Worm (Caenorhabditis elegans) whole organism, young adult: ENCODE results near the gene mrps-23.

Source experiments
- Y53F4B.3 ChIP-seq: fragments of 200-800 bp; sonication (Bioruptor generic); IDR thresholded peaks from 2 replicates; pipeline ENCODE4 v1.3.6; 2022; ENCODE audit warnings: missing genetic modification reagents, missing genetic modification characterization, missing compliant biosample characterization
- Y53G8AR.9 ChIP-seq: fragments of 200-800 bp; sonication (Bioruptor generic); conservative IDR thresholded peaks from 2 replicates; pipeline ENCODE4 v1.3.6; 2022; ENCODE audit warnings: missing genetic modification reagents, missing genetic modification characterization, missing compliant biosample characterization
- Y67H2A.10 ChIP-seq: fragments of 200-800 bp; sonication (Bioruptor generic); conservative IDR thresholded peaks from 2 replicates; pipeline ENCODE4 v1.3.6; 2022; ENCODE audit warnings: missing genetic modification reagents, missing genetic modification characterization, missing compliant biosample characterization
- ZK185.1 ChIP-seq: sonication (generic microtip); optimal IDR thresholded peaks from 2 replicates; lab custom pipeline; 2016; ENCODE audit warnings: mild to moderate bottlenecking, missing genetic modification characterization, missing compliant biosample characterization; ENCODE audit not compliant: poor library complexity, severe bottlenecking
- aptf-2 ChIP-seq: fragments of 200-800 bp; sonication (Bioruptor generic); conservative IDR thresholded peaks from 2 replicates; pipeline ENCODE4 v1.3.6; 2022; ENCODE audit warnings: missing genetic modification reagents, missing genetic modification characterization, missing compliant biosample characterization
- attf-6 ChIP-seq: fragments of 200-800 bp; sonication (Bioruptor generic); IDR thresholded peaks from 2 replicates; pipeline ENCODE4 v1.3.6; 2022; ENCODE audit warnings: missing genetic modification reagents, missing genetic modification characterization, missing compliant biosample characterization
- cebp-1 ChIP-seq, 2 experiments: fragments of 200-800 bp in 1 of 2; sonication (Bioruptor generic) in 1 of 2; sonication (generic microtip) in 1 of 2; IDR thresholded peaks in 1 of 2; optimal IDR thresholded peaks in 1 of 2; 2 replicates each; pipeline versions ENCODE4 v1.3.6 to Lab custom; 2017 to 2022; ENCODE audit warnings: missing compliant biosample characterization in 2 of 2, missing genetic modification characterization in 2 of 2, mild to moderate bottlenecking in 1 of 2, missing genetic modification reagents in 1 of 2, moderate library complexity in 1 of 2
- egl-18 ChIP-seq: fragments of 200-800 bp; sonication (Bioruptor generic); IDR thresholded peaks from 2 replicates; pipeline ENCODE4 v1.3.6; 2022; ENCODE audit warnings: missing genetic modification reagents, missing genetic modification characterization, missing compliant biosample characterization
- him-1 ChIP-seq: sonication (generic microtip); optimal IDR thresholded peaks from 2 replicates; lab custom pipeline; 2016; ENCODE audit warnings: missing genotype, missing genetic modification reagents, missing genetic modification characterization, missing compliant biosample characterization
- hlh-12 ChIP-seq: sonication (generic microtip); optimal IDR thresholded peaks from 2 replicates; lab custom pipeline; 2016; ENCODE audit warnings: missing genetic modification characterization, missing compliant biosample characterization
- hlh-26 ChIP-seq: fragments of 200-800 bp; sonication (Bioruptor generic); conservative IDR thresholded peaks from 2 replicates; pipeline ENCODE4 v1.3.6; 2022; ENCODE audit warnings: missing genetic modification reagents, missing genetic modification characterization, missing compliant biosample characterization
- lsl-1 ChIP-seq: fragments of 200-800 bp; sonication (Bioruptor generic); optimal IDR thresholded peaks from 2 replicates; lab custom pipeline; 2018; ENCODE audit warnings: mild to moderate bottlenecking, missing genetic modification characterization, moderate library complexity, missing compliant biosample characterization
- madf-10 ChIP-seq: sonication (generic microtip); optimal IDR thresholded peaks from 2 replicates; lab custom pipeline; 2016; ENCODE audit warnings: mild to moderate bottlenecking, missing genetic modification characterization, missing compliant biosample characterization
- madf-8 ChIP-seq: fragments of 200-800 bp; sonication (Bioruptor generic); conservative IDR thresholded peaks from 2 replicates; pipeline ENCODE4 v1.3.6; 2022; ENCODE audit warnings: missing genetic modification reagents, missing genetic modification characterization, missing compliant biosample characterization
- mes-4 ChIP-seq: sonication (generic microtip); optimal IDR thresholded peaks from 2 replicates; lab custom pipeline; 2016; ENCODE audit warnings: missing genotype, missing genetic modification characterization, missing compliant biosample characterization
- nfyb-1 ChIP-seq: fragments of 200-800 bp; sonication (Bioruptor generic); IDR thresholded peaks from 2 replicates; pipeline ENCODE4 v1.3.6; 2022; ENCODE audit warnings: missing genetic modification reagents, missing genetic modification characterization, missing compliant biosample characterization
- nhr-120 ChIP-seq: fragments of 200-800 bp; sonication (Bioruptor generic); IDR thresholded peaks from 2 replicates; pipeline ENCODE4 v1.3.6; 2022; ENCODE audit warnings: missing genetic modification characterization, missing compliant biosample characterization
- nhr-80 ChIP-seq: sonication (generic microtip); optimal IDR thresholded peaks from 2 replicates; lab custom pipeline; 2016; ENCODE audit warnings: missing genetic modification characterization, missing compliant biosample characterization
- pha-4 ChIP-seq: fragments of 150-350 bp; sonication (generic microtip); optimal IDR thresholded peaks from 2 replicates; lab custom pipeline; 2014; ENCODE audit warnings: missing biosample characterization, missing genetic modification reagents, missing genetic modification characterization
- repo-1 ChIP-seq: sonication (generic microtip); optimal IDR thresholded peaks from 2 replicates; lab custom pipeline; 2017; ENCODE audit warnings: mild to moderate bottlenecking, missing genetic modification characterization, missing compliant biosample characterization
- snpc-1.1 ChIP-seq: sonication (generic microtip); optimal IDR thresholded peaks from 2 replicates; lab custom pipeline; 2017; ENCODE audit warnings: missing genetic modification characterization, mild to moderate bottlenecking, missing compliant biosample characterization, antibody characterized with exemption, moderate library complexity, missing genotype, missing genetic modification reagents; ENCODE audit not compliant: insufficient read depth
- snpc-1.3 ChIP-seq: sonication (generic microtip); optimal IDR thresholded peaks from 2 replicates; lab custom pipeline; 2017; ENCODE audit warnings: missing genetic modification characterization, mild to moderate bottlenecking, missing compliant biosample characterization, antibody characterized with exemption, moderate library complexity, missing genotype, missing genetic modification reagents; ENCODE audit not compliant: insufficient read depth
- snpc-3.4 ChIP-seq: sonication (generic microtip); optimal IDR thresholded peaks from 2 replicates; lab custom pipeline; 2017; ENCODE audit warnings: missing genetic modification characterization, mild to moderate bottlenecking, missing compliant biosample characterization, antibody characterized with exemption, moderate library complexity, missing genotype, missing genetic modification reagents
- somi-1 ChIP-seq: fragments of 200-800 bp; sonication (Bioruptor generic); optimal IDR thresholded peaks from 2 replicates; lab custom pipeline; 2018; ENCODE audit warnings: mild to moderate bottlenecking, missing genetic modification characterization, missing compliant biosample characterization
- unc-62 ChIP-seq: fragments of 150-350 bp; optimal IDR thresholded peaks from 2 replicates; lab custom pipeline; 2014; ENCODE audit warnings: missing biosample characterization, missing genetic modification reagents, missing genetic modification characterization
- zim-3 ChIP-seq: sonication (generic microtip); optimal IDR thresholded peaks from 2 replicates; lab custom pipeline; 2017; ENCODE audit warnings: mild to moderate bottlenecking, missing genetic modification characterization, moderate library complexity, missing compliant biosample characterization
- ztf-18 ChIP-seq: sonication (generic microtip); optimal IDR thresholded peaks from 2 replicates; lab custom pipeline; 2016; ENCODE audit warnings: missing genotype, mild to moderate bottlenecking, missing genetic modification characterization, missing compliant biosample characterization

Gene mrps-23

DNA sequence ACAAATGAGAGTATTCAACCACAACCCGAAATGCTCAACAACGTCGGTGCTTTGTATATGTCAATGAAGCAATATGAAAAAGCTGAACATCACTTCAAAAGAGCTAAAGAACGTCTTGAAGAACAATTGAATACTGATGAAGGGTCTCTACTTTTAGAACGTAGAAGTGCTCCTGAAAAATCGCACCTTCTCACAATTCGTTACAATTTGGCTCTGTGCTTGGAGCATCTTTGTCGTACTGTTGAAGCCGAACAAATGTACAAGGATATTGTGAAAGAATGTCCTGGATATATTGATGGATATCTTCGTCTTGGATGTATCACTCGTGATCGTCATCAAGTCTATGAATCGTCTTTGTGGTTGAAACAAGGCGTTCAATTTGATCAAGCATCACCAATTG, 29.3 kb downstream of the mrps-23 start:
- TF ChIP-seq snpc-1.3 (tag; lab: Kevin White, UChicago) (no peak), attf-6 (GFP tag; lab: Robert Waterston, UW) (no peak), cebp-1 (GFP tag; IDR thresholded peaks at IDR 0.05; lab: Robert Waterston, UW) (no peak), cebp-1 (tag; optimal IDR thresholded peaks at IDR 0.05; lab: Kevin White, UChicago) (no peak), ZK185.1 (tag; lab: Kevin White, UChicago) (no peak), repo-1 (tag; lab: Kevin White, UChicago) (no peak)

ce11 chrIII:9490783-9491547, 32.5 kb downstream of the mrps-23 start, which contains the start of the genes dars-1 and ctr-9:
Gene dars-1, minus strand, starts transcription at chrIII:9491215.
Gene ctr-9, plus strand, starts transcription at chrIII:9491396.
- no peak for TF ChIP-seq attf-6 (GFP tag; lab: Robert Waterston, UW)
- no peak for TF ChIP-seq nhr-120
- no peak for TF ChIP-seq snpc-1.3 (tag; lab: Kevin White, UChicago)
- no peak for TF ChIP-seq nfyb-1 (GFP tag; lab: Robert Waterston, UW)
- TF ChIP-seq cebp-1 (GFP tag; IDR thresholded peaks at IDR 0.05; lab: Robert Waterston, UW), result peak; percentile 30; the same call in 1 of the 2 replicates
- peak; percentile 87 for TF ChIP-seq cebp-1 (tag; optimal IDR thresholded peaks at IDR 0.05; lab: Kevin White, UChicago)
- TF ChIP-seq Y53G8AR.9 (GFP tag; lab: Robert Waterston, UW), result 0 out of 2 replicates have a peak, but pooled peaks have one; percentile 42
- TF ChIP-seq snpc-3.4, result peak; percentile 0
- TF ChIP-seq egl-18 (GFP tag; lab: Robert Waterston, UW), result no peak
- TF ChIP-seq madf-10 (tag; lab: Kevin White, UChicago), result no peak
- no peak for TF ChIP-seq Y67H2A.10 (GFP tag; lab: Robert Waterston, UW)
- TF ChIP-seq mes-4 (tag; lab: Kevin White, UChicago), result no peak
- no peak for TF ChIP-seq ztf-18 (tag; lab: Kevin White, UChicago)
- TF ChIP-seq unc-62 (GFP tag; lab: Kevin White, UChicago), result no peak

ce11 chrIII:9489798-9490197, 33.7 kb downstream of the mrps-23 start:
- TF ChIP-seq zim-3 (tag; lab: Kevin White, UChicago) (no peak), hlh-12 (tag; lab: Kevin White, UChicago) (no peak), somi-1 (GFP tag; lab: Kevin White, UChicago) (no peak), mes-4 (tag; lab: Kevin White, UChicago) (no peak)

ce11 chrIII:9488431-9488830, 35.0 kb downstream of the mrps-23 start, which contains the start of gene nlp-36:
Gene nlp-36, plus strand, starts transcription at chrIII:9488731.
- TF ChIP-seq snpc-1.1 (tag; lab: Kevin White, UChicago), result no peak
- no peak for TF ChIP-seq Y53F4B.3 (GFP tag; lab: Robert Waterston, UW)
- peak; percentile 9 for TF ChIP-seq him-1 (tag; lab: Kevin White, UChicago)

DNA sequence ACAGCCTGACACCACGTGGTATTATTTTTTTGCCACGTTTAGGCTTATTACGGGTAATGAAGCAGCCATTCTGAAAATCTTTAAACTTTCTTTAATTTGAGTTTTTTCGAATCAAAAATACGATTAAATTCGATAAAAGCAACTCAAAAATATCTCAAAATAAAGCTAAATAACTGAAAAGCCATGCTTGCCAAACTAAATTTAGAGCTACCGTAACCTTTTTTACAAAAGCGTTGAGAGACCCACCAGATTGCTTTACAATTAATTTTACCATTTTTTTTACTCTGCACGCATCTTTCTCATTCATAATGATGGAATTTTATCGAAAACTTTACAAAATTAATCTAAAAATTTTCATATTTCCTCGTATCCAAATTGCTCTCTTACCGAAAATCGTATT, 35.4 kb downstream of the mrps-23 start:
- TF ChIP-seq aptf-2 (GFP tag; lab: Robert Waterston, UW) (no peak), hlh-26 (GFP tag; lab: Robert Waterston, UW) (no peak), madf-8 (GFP tag; lab: Robert Waterston, UW) (peak; percentile 73), lsl-1 (peak; percentile 70)
- TF ChIP-seq, all 124 proteins: peak for 2

DNA sequence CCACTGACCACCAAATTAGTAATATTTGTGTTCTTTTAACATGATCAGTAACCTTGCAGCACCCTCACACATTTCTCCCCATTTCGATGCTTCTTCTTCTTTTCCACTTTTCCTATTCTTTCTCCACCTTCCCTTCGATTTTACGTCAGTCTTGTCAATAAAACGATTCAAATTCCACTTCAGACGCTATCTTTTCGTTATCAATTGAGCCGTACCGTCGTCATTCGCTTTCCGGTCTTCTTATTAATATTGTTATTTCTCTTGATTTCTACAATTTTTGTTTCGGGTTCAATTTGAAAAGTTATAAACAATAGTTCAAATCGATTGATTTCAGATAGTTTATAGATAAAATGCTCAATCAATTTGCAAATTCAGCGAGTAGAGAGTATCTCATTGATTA, 36.0 kb downstream of the mrps-23 start:
- TF ChIP-seq pha-4 (tag; lab: Kevin White, UChicago) (no peak), nhr-80 (tag; lab: Kevin White, UChicago) (peak; percentile 55)
